Fruit fly (Drosophila melanogaster) whole organism, prepupa: Measurements from ENCODE around the gene CG5850.
A peak's percentile ranks its signal among the peaks of the same experiment; 100 is the strongest.

Experiments used
- Blimp-1 ChIP-seq: fragments of 200-800 bp; sonication (Bioruptor generic); optimal IDR thresholded peaks from 3 replicates; lab custom pipeline; 2017; ENCODE audit warnings: missing biosample characterization, missing genetic modification characterization, mild to moderate bottlenecking, moderate library complexity, missing genetic modification reagents
- CG10631 ChIP-seq: fragments of 200-800 bp; sonication (Bioruptor generic); optimal IDR thresholded peaks from 2 replicates; lab custom pipeline; 2016; ENCODE audit warnings: missing biosample characterization, missing genetic modification characterization
- CG10669 ChIP-seq: fragments of 200-800 bp; sonication (Bioruptor generic); optimal IDR thresholded peaks from 3 replicates; lab custom pipeline; 2018; ENCODE audit warnings: missing biosample characterization, mild to moderate bottlenecking, missing genetic modification characterization, moderate library complexity
- CG11762 ChIP-seq: fragments of 200-800 bp; sonication (Bioruptor generic); optimal IDR thresholded peaks from 3 replicates; lab custom pipeline; 2016; ENCODE audit warnings: missing biosample characterization, missing genetic modification characterization; ENCODE audit not compliant: insufficient read depth
- CG11902 ChIP-seq: fragments of 200-800 bp; sonication (Bioruptor generic); optimal IDR thresholded peaks from 3 replicates; lab custom pipeline; 2016; ENCODE audit warnings: missing biosample characterization, missing genetic modification characterization
- CG1621 ChIP-seq: fragments of 200-800 bp; sonication (Bioruptor generic); optimal IDR thresholded peaks from 3 replicates; lab custom pipeline; 2018; ENCODE audit warnings: missing biosample characterization, mild to moderate bottlenecking, missing genetic modification characterization
- CG16779 ChIP-seq: fragments of 200-800 bp; sonication (Bioruptor generic); optimal IDR thresholded peaks from 3 replicates; lab custom pipeline; 2017; ENCODE audit warnings: missing biosample characterization, mild to moderate bottlenecking, missing genetic modification characterization
- CG34406 ChIP-seq: fragments of 200-800 bp; sonication (Bioruptor generic); optimal IDR thresholded peaks from 3 replicates; lab custom pipeline; 2016; ENCODE audit warnings: missing biosample characterization, missing genetic modification characterization
- CG3919 ChIP-seq: fragments of 200-800 bp; sonication (Bioruptor generic); optimal IDR thresholded peaks from 3 replicates; lab custom pipeline; 2016; ENCODE audit warnings: missing biosample characterization, missing genetic modification characterization
- CG6276 ChIP-seq: fragments of 200-800 bp; sonication (Bioruptor generic); optimal IDR thresholded peaks from 2 replicates; lab custom pipeline; 2017; ENCODE audit warnings: missing biosample characterization, mild to moderate bottlenecking, missing genetic modification characterization
- CG6808 ChIP-seq: fragments of 200-800 bp; sonication (Bioruptor generic); optimal IDR thresholded peaks from 3 replicates; lab custom pipeline; 2017; ENCODE audit warnings: missing biosample characterization, missing genetic modification characterization, mild to moderate bottlenecking, moderate library complexity, missing genetic modification reagents
- CG6854 ChIP-seq: fragments of 200-800 bp; sonication (Bioruptor generic); optimal IDR thresholded peaks from 2 replicates; lab custom pipeline; 2017; ENCODE audit warnings: missing biosample characterization, mild to moderate bottlenecking, missing genetic modification characterization
- CG8119 ChIP-seq: fragments of 200-800 bp; sonication (Bioruptor generic); IDR thresholded peaks from 3 replicates; pipeline ENCODE4 v1.3.6; 2022; ENCODE audit warnings: missing biosample characterization, missing genetic modification characterization
- CG8632 ChIP-seq: fragments of 200-800 bp; sonication (Bioruptor generic); optimal IDR thresholded peaks from 3 replicates; lab custom pipeline; 2016; ENCODE audit warnings: missing biosample characterization, missing genetic modification characterization
- CG9139 ChIP-seq: fragments of 200-800 bp; sonication (Bioruptor generic); optimal IDR thresholded peaks from 3 replicates; lab custom pipeline; 2017; ENCODE audit warnings: missing biosample characterization, mild to moderate bottlenecking, missing genetic modification characterization
- Eip78C ChIP-seq: fragments of 200-800 bp; sonication (Bioruptor generic); peaks from one replicate; lab custom pipeline; 2016; ENCODE audit warnings: missing biosample characterization, missing genetic modification characterization
- Eip93F ChIP-seq: fragments of 200-800 bp; sonication (Bioruptor generic); optimal IDR thresholded peaks from 2 replicates; lab custom pipeline; 2016; ENCODE audit warnings: missing biosample characterization, mild to moderate bottlenecking, missing genetic modification characterization
- Ets96B ChIP-seq: fragments of 200-800 bp; optimal IDR thresholded peaks from 2 replicates; lab custom pipeline; 2019; ENCODE audit warnings: missing biosample characterization, mild to moderate bottlenecking, missing genetic modification characterization, moderate library complexity
- Gug ChIP-seq: fragments of 200-800 bp; sonication (Bioruptor generic); IDR thresholded peaks from 2 replicates; pipeline ENCODE4 v1.3.6; 2022; ENCODE audit warnings: missing biosample characterization, missing genetic modification characterization
- Hr39 ChIP-seq: fragments of 200-800 bp; sonication (Bioruptor generic); optimal IDR thresholded peaks from 2 replicates; lab custom pipeline; 2016; ENCODE audit warnings: missing biosample characterization, missing genetic modification characterization
- Hr4 ChIP-seq: fragments of 200-800 bp; sonication (Bioruptor generic); optimal IDR thresholded peaks from 3 replicates; lab custom pipeline; 2016; ENCODE audit warnings: missing biosample characterization, missing genetic modification characterization
- Met ChIP-seq: fragments of 200-800 bp; sonication (Bioruptor generic); optimal IDR thresholded peaks from 3 replicates; lab custom pipeline; 2016; ENCODE audit warnings: missing biosample characterization, missing genetic modification characterization
- OdsH ChIP-seq: fragments of 200-800 bp; sonication (Bioruptor generic); optimal IDR thresholded peaks from 3 replicates; lab custom pipeline; 2016; ENCODE audit warnings: missing biosample characterization, missing genetic modification characterization
- Sox14 ChIP-seq: fragments of 200-800 bp; sonication (Bioruptor generic); optimal IDR thresholded peaks from 3 replicates; lab custom pipeline; 2016; ENCODE audit warnings: missing biosample characterization, missing genetic modification characterization
- Sox15 ChIP-seq: fragments of 200-800 bp; sonication (Bioruptor generic); optimal IDR thresholded peaks from 3 replicates; lab custom pipeline; 2016; ENCODE audit warnings: missing biosample characterization, missing genetic modification characterization
- achi ChIP-seq: fragments of 200-800 bp; sonication (Bioruptor generic); optimal IDR thresholded peaks from 3 replicates; lab custom pipeline; 2016; ENCODE audit warnings: missing biosample characterization, missing genetic modification characterization
- acj6 ChIP-seq: fragments of 200-800 bp; sonication (Bioruptor generic); optimal IDR thresholded peaks from 3 replicates; lab custom pipeline; 2016; ENCODE audit warnings: missing biosample characterization, missing genetic modification characterization
- cyc ChIP-seq: fragments of 200-800 bp; sonication (Bioruptor generic); optimal IDR thresholded peaks from 3 replicates; lab custom pipeline; 2016; ENCODE audit warnings: missing biosample characterization, missing genetic modification characterization
- dac ChIP-seq: fragments of 200-800 bp; sonication (Bioruptor generic); optimal IDR thresholded peaks from 2 replicates; lab custom pipeline; 2017; ENCODE audit warnings: missing biosample characterization, mild to moderate bottlenecking, missing genetic modification characterization
- eg ChIP-seq: fragments of 200-800 bp; sonication (Bioruptor generic); IDR thresholded peaks from 3 replicates; pipeline ENCODE4 v1.3.6; 2022; ENCODE audit warnings: missing biosample characterization, missing genetic modification characterization
- esn ChIP-seq: fragments of 200-800 bp; sonication (Bioruptor generic); optimal IDR thresholded peaks from 2 replicates; lab custom pipeline; 2016; ENCODE audit warnings: missing biosample characterization, mild to moderate bottlenecking, missing genetic modification characterization, moderate library complexity
- fd59A ChIP-seq: fragments of 200-800 bp; sonication (Bioruptor generic); optimal IDR thresholded peaks from 2 replicates; lab custom pipeline; 2017; ENCODE audit warnings: missing biosample characterization, mild to moderate bottlenecking, missing genetic modification characterization, missing genetic modification reagents
- fd85E ChIP-seq: fragments of 200-800 bp; sonication (Bioruptor generic); optimal IDR thresholded peaks from 3 replicates; lab custom pipeline; 2016; ENCODE audit warnings: missing biosample characterization, missing genetic modification characterization
- fkh ChIP-seq: fragments of 200-800 bp; sonication (Bioruptor generic); optimal IDR thresholded peaks from 3 replicates; lab custom pipeline; 2017; ENCODE audit warnings: missing biosample characterization, mild to moderate bottlenecking, missing genetic modification characterization, moderate library complexity
- net ChIP-seq: fragments of 200-800 bp; sonication (Bioruptor generic); optimal IDR thresholded peaks from 3 replicates; lab custom pipeline; 2016; ENCODE audit warnings: missing biosample characterization, missing genetic modification characterization
- pdm3 ChIP-seq: fragments of 200-800 bp; sonication (Bioruptor generic); optimal IDR thresholded peaks from 3 replicates; lab custom pipeline; 2016; ENCODE audit warnings: missing biosample characterization, missing genetic modification characterization
- salr ChIP-seq, 2 experiments: fragments of 200-800 bp; sonication (Bioruptor generic); optimal IDR thresholded peaks; 3 replicates each; lab custom pipeline; 2016 to 2018; ENCODE audit warnings: missing biosample characterization in 2 of 2, missing genetic modification characterization in 2 of 2, mild to moderate bottlenecking in 1 of 2
- ss ChIP-seq, 2 experiments: fragments of 200-800 bp; sonication (Bioruptor generic); optimal IDR thresholded peaks; 2 replicates in 1 of 2; 3 replicates in 1 of 2; lab custom pipeline; 2017 to 2018; ENCODE audit warnings: mild to moderate bottlenecking in 2 of 2, missing biosample characterization in 2 of 2, missing genetic modification characterization in 2 of 2, moderate library complexity in 1 of 2
- svp ChIP-seq: fragments of 200-800 bp; sonication (Bioruptor generic); peaks from one replicate; lab custom pipeline; 2016; ENCODE audit warnings: missing biosample characterization, missing genetic modification characterization
- vri ChIP-seq: fragments of 200-800 bp; sonication (Bioruptor generic); optimal IDR thresholded peaks from 3 replicates; lab custom pipeline; 2016; ENCODE audit warnings: missing biosample characterization, mild to moderate bottlenecking, missing genetic modification characterization

The CG5850 gene

dm6 chr2L:9954119-9954518 lies 9.6 kb downstream of the CG5850 start, which contains the start of the genes CG13126 and CG4709 (continued):
- TF ChIP-seq Gug (GFP tag; lab: Robert Waterston, UW) = peak; percentile 92
- TF ChIP-seq salr (GFP tag; optimal IDR thresholded peaks at IDR 0.05; lab: Kevin White, UChicago) = peak; percentile 61 to 75
- peak; percentile 90 for TF ChIP-seq achi (GFP tag; lab: Kevin White, UChicago)
- TF ChIP-seq Hr39 (GFP tag; lab: Kevin White, UChicago) = peak; percentile 64
- peak; percentile 85 for TF ChIP-seq CG8632 (GFP tag; lab: Kevin White, UChicago)
- peak; percentile 83 for TF ChIP-seq Met (GFP tag; lab: Kevin White, UChicago)
- TF ChIP-seq Ets96B = peak; percentile 95
- TF ChIP-seq fkh = peak; percentile 67
- TF ChIP-seq net = peak; percentile 92
- TF ChIP-seq Eip93F = peak; percentile 65
- TF ChIP-seq CG10631 = peak; percentile 93
- TF ChIP-seq acj6 = peak; percentile 93
- peak; percentile 86 for TF ChIP-seq CG11762 (GFP tag; lab: Kevin White, UChicago)
- TF ChIP-seq CG3919 (GFP tag; lab: Kevin White, UChicago) = peak; percentile 94
- peak; percentile 90 for TF ChIP-seq esn (GFP tag; lab: Kevin White, UChicago)
- TF ChIP-seq CG1621 (tag; lab: Kevin White, UChicago) = peak; percentile 65
- TF ChIP-seq CG11902 (GFP tag; lab: Kevin White, UChicago) = peak; percentile 75
- TF ChIP-seq CG34406 (GFP tag; lab: Kevin White, UChicago) = peak; percentile 88

- TF ChIP-seq achi (GFP tag; lab: Kevin White, UChicago) (no peak), ss (GFP tag; optimal IDR thresholded peaks at IDR 0.05; lab: Kevin White, UChicago) (peak; percentile 46 to 49), CG3919 (GFP tag; lab: Kevin White, UChicago) (peak; percentile 4), CG1621 (tag; lab: Kevin White, UChicago) (no peak), CG9139 (GFP tag; lab: Kevin White, UChicago) (peak; percentile 36), CG10631 (no peak), fd85E (no peak), CG6276 (peak; percentile 75), Gug (GFP tag; lab: Robert Waterston, UW) (no peak), CG10669 (GFP tag; lab: Kevin White, UChicago) (no peak), Sox14 (GFP tag; lab: Kevin White, UChicago) (peak; percentile 3), fd59A (GFP tag; lab: Kevin White, UChicago) (no peak), Sox15 (GFP tag; lab: Kevin White, UChicago) (no peak), Blimp-1 (GFP tag; lab: Kevin White, UChicago) (no peak), CG8632 (GFP tag; lab: Kevin White, UChicago) (no peak), net (peak; percentile 29), vri (GFP tag; lab: Kevin White, UChicago) (peak; percentile 79), cyc (GFP tag; lab: Kevin White, UChicago) (no peak), CG6854 (GFP tag; lab: Kevin White, UChicago) (peak; percentile 10), dac (GFP tag; lab: Kevin White, UChicago) (no peak), OdsH (no peak), Eip78C (GFP tag; lab: Kevin White, UChicago) (peak; percentile 34), Hr4 (GFP tag; lab: Kevin White, UChicago) (no peak), eg (GFP tag; lab: Robert Waterston, UW) (peak; percentile 31; the same call in 1 of the 3 replicates), CG16779 (tag; lab: Kevin White, UChicago) (peak; percentile 60), pdm3 (no peak), CG6808 (GFP tag; lab: Kevin White, UChicago) (peak; percentile 16), CG8119 (peak; percentile 39; the same call in 1 of the 3 replicates), svp (GFP tag; lab: Kevin White, UChicago) (peak; percentile 60)
These were observed 14.3 kb downstream of the CG5850 start for dm6 chr2L:9949178-9950062.
